Worm (Caenorhabditis elegans) whole organism, L1 larva: ENCODE measurements around the gene C44H9.6.

ENCODE experiments used
- C04F5.9 ChIP-seq: sonication (generic microtip); optimal IDR thresholded peaks from 2 replicates; lab custom pipeline; 2016; ENCODE audit warnings: missing genetic modification characterization, missing compliant biosample characterization
- ztf-11 ChIP-seq, 2 experiments: sonication (generic microtip); optimal IDR thresholded peaks; 2 replicates each; lab custom pipeline; 2016 to 2017; ENCODE audit warnings: missing genetic modification characterization in 2 of 2, missing biosample characterization in 1 of 2, missing compliant biosample characterization in 1 of 2

DNA sequence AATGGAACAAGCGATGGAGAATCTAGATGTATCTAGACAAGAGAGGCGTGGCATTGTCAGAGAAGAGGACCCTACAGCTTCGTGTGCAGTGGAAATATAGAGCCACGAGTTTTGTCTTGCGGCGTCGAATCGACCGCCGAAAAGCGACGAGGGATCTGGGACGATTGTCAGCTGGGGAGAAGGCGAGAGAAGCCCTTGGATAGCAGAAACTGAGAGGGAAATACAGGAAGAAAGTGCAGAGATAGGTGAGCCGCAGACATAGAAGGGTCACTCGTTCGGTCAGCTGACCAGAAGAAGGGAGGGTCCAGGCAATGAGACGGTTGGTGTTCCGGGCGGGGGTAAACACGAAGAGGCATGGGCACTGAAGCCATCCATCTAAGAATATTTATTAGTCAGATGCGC is 30.7 kb downstream of the C44H9.6 start:
- peak in 1 of 2 experiments; percentile 42 for TF ChIP-seq ztf-11 (tag; optimal IDR thresholded peaks at IDR 0.05; lab: Kevin White, UChicago)
- no peak for TF ChIP-seq C04F5.9 (tag; lab: Kevin White, UChicago)
